Fruit fly (Drosophila melanogaster) whole organism, embryonic: ENCODE data around the gene CG6928.

Source experiments
- CG1024 ChIP-seq: fragments of 200-800 bp; sonication (Bioruptor generic); IDR thresholded peaks from 2 replicates; pipeline ENCODE4 v1.3.6; 2022; ENCODE audit warnings: missing biosample characterization, missing genetic modification characterization
- E2f2 ChIP-seq: fragments of 200-800 bp; sonication (Bioruptor generic); IDR thresholded peaks from 2 replicates; pipeline ENCODE4 v1.3.6; 2022; ENCODE audit warnings: missing biosample characterization, missing genetic modification characterization
- ERR ChIP-seq: fragments of 200-800 bp; sonication (Bioruptor generic); optimal IDR thresholded peaks from 2 replicates; lab custom pipeline; 2016; ENCODE audit warnings: missing biosample characterization, missing genetic modification characterization
- H15 ChIP-seq: fragments of 200-800 bp; sonication (Bioruptor generic); IDR thresholded peaks from 3 replicates; pipeline ENCODE4 v1.3.6; 2022; ENCODE audit warnings: missing biosample characterization, missing genetic modification characterization
- TFAM ChIP-seq: fragments of 200-800 bp; sonication (Bioruptor generic); optimal IDR thresholded peaks from 2 replicates; lab custom pipeline; 2017; ENCODE audit warnings: missing biosample characterization, missing genetic modification characterization, inconsistent platforms
- aop ChIP-seq: fragments of 200-800 bp; sonication (Bioruptor generic); IDR thresholded peaks from 2 replicates; pipeline ENCODE4 v1.3.6; 2022; ENCODE audit warnings: missing biosample characterization, missing genetic modification characterization
- da ChIP-seq: fragments of 200-800 bp; sonication (Bioruptor generic); optimal IDR thresholded peaks from 2 replicates; lab custom pipeline; 2016; ENCODE audit warnings: missing biosample characterization, missing genetic modification characterization
- nerfin-2 ChIP-seq: fragments of 200-800 bp; sonication (Bioruptor generic); IDR thresholded peaks from 2 replicates; pipeline ENCODE4 v1.3.6; 2022; ENCODE audit warnings: missing biosample characterization, missing genetic modification characterization; ENCODE audit not compliant: partially characterized antibody

- TF ChIP-seq aop (GFP tag; lab: Robert Waterston, UW) (no peak), ERR (GFP tag; lab: Kevin White, UChicago) (no peak), H15 (GFP tag; lab: Robert Waterston, UW) (no peak), CG1024 (GFP tag; lab: Robert Waterston, UW) (no peak), da (GFP tag; lab: Kevin White, UChicago) (no peak), nerfin-2 (GFP tag; lab: Robert Waterston, UW) (no peak), TFAM (GFP tag; lab: Kevin White, UChicago) (no peak), E2f2 (GFP tag; lab: Robert Waterston, UW) (no peak)
These were observed 27.6 kb downstream of the CG6928 start for dm6 chr3L:12030521-12030920.
